Worm (Caenorhabditis elegans) whole organism, L4 larva: ENCODE results near the gene F53C11.1.

Experiments
- D1046.2 ChIP-seq: fragments of 200-800 bp; sonication (Bioruptor generic); IDR thresholded peaks from 2 replicates; pipeline ENCODE4 v1.3.6; 2022; ENCODE audit warnings: missing genetic modification characterization, missing compliant biosample characterization
- F37D6.2 ChIP-seq: sonication (generic microtip); optimal IDR thresholded peaks from 2 replicates; lab custom pipeline; 2016; ENCODE audit warnings: mild to moderate bottlenecking, missing genetic modification characterization, missing compliant biosample characterization
- aha-1 ChIP-seq: fragments of 150-350 bp; peaks from one replicate; lab custom pipeline; 2014; ENCODE audit warnings: missing biosample characterization, missing genetic modification characterization
- ceh-20 ChIP-seq: fragments of 200-800 bp; sonication (Bioruptor generic); IDR thresholded peaks from 2 replicates; pipeline ENCODE4 v1.3.6; 2022; ENCODE audit warnings: missing genetic modification reagents, missing genetic modification characterization, missing compliant biosample characterization
- ceh-44 ChIP-seq: fragments of 200-800 bp; sonication (Bioruptor generic); IDR thresholded peaks from 2 replicates; pipeline ENCODE4 v1.3.6; 2022; ENCODE audit warnings: missing genetic modification reagents, missing genetic modification characterization, missing compliant biosample characterization
- ceh-62 ChIP-seq: sonication (generic microtip); optimal IDR thresholded peaks from 2 replicates; lab custom pipeline; 2017; ENCODE audit warnings: missing biosample characterization, missing genetic modification characterization
- cey-2 ChIP-seq: sonication (generic microtip); optimal IDR thresholded peaks from 3 replicates; lab custom pipeline; 2017; ENCODE audit warnings: missing genetic modification characterization, mild to moderate bottlenecking, missing compliant biosample characterization, antibody characterized with exemption, borderline replicate concordance; ENCODE audit not compliant: insufficient read depth
- daf-12 ChIP-seq: fragments of 150-350 bp; optimal IDR thresholded peaks from 2 replicates; lab custom pipeline; 2014; ENCODE audit warnings: missing biosample characterization, missing genetic modification reagents, missing genetic modification characterization
- daf-16 ChIP-seq, 3 experiments: sonication (generic microtip); optimal IDR thresholded peaks; 2 replicates each; lab custom pipeline; 2016 to 2017; ENCODE audit warnings: missing genetic modification characterization in 3 of 3, missing genetic modification reagents in 3 of 3, mild to moderate bottlenecking in 2 of 3, missing compliant biosample characterization in 2 of 3, missing biosample characterization in 1 of 3, moderate library complexity in 1 of 3
- dmd-6 ChIP-seq: fragments of 200-800 bp; sonication (Bioruptor generic); IDR thresholded peaks from 2 replicates; pipeline ENCODE4 v1.3.6; 2022; ENCODE audit warnings: missing genetic modification reagents, missing genetic modification characterization, missing compliant biosample characterization
- dpl-1 ChIP-seq: fragments of 150-350 bp; optimal IDR thresholded peaks from 2 replicates; lab custom pipeline; 2014; ENCODE audit warnings: missing biosample characterization, missing genetic modification reagents, missing genetic modification characterization
- duxl-1 ChIP-seq: sonication (generic microtip); optimal IDR thresholded peaks from 2 replicates; lab custom pipeline; 2016; ENCODE audit warnings: mild to moderate bottlenecking, missing genetic modification characterization, moderate library complexity, missing compliant biosample characterization; ENCODE audit not compliant: poor library complexity
- dve-1 ChIP-seq: sonication (generic microtip); optimal IDR thresholded peaks from 2 replicates; lab custom pipeline; 2017; ENCODE audit warnings: antibody characterized with exemption, mild to moderate bottlenecking, missing genetic modification characterization, missing compliant biosample characterization; ENCODE audit not compliant: insufficient read depth
- hif-1 ChIP-seq, 2 experiments: sonication (generic microtip); optimal IDR thresholded peaks; 2 replicates each; lab custom pipeline; 2016 to 2017; ENCODE audit warnings: missing compliant biosample characterization in 2 of 2, missing genetic modification characterization in 2 of 2, missing genetic modification reagents in 2 of 2, missing genotype in 2 of 2, mild to moderate bottlenecking in 1 of 2
- hlh-11 ChIP-seq: fragments of 200-800 bp; sonication (Bioruptor generic); optimal IDR thresholded peaks from 2 replicates; lab custom pipeline; 2018; ENCODE audit warnings: mild to moderate bottlenecking, missing genetic modification characterization, missing compliant biosample characterization
- lim-7 ChIP-seq: fragments of 200-800 bp; sonication (Bioruptor generic); IDR thresholded peaks from 2 replicates; pipeline ENCODE4 v1.3.6; 2022; ENCODE audit warnings: missing genetic modification characterization, missing compliant biosample characterization
- lin-38 ChIP-seq: fragments of 200-800 bp; sonication (Bioruptor generic); IDR thresholded peaks from 2 replicates; pipeline ENCODE4 v1.3.6; 2022; ENCODE audit warnings: missing genetic modification reagents, missing genetic modification characterization, missing compliant biosample characterization
- lin-39 ChIP-seq: fragments of 150-350 bp; optimal IDR thresholded peaks from 2 replicates; lab custom pipeline; 2014; ENCODE audit warnings: missing biosample characterization, missing genetic modification reagents, missing genetic modification characterization
- lsy-2 ChIP-seq, 2 experiments: fragments of 150-350 bp in 1 of 2; sonication (generic microtip) in 1 of 2; optimal IDR thresholded peaks; 2 replicates each; lab custom pipeline; 2014 to 2017; ENCODE audit warnings: missing biosample characterization in 2 of 2, missing genetic modification characterization in 2 of 2
- mep-1 ChIP-seq: fragments of 150-350 bp; sonication (generic microtip); optimal IDR thresholded peaks from 3 replicates; lab custom pipeline; 2014; ENCODE audit warnings: missing biosample characterization, missing genetic modification characterization
- nhr-102 ChIP-seq: sonication (generic microtip); optimal IDR thresholded peaks from 2 replicates; lab custom pipeline; 2016; ENCODE audit warnings: mild to moderate bottlenecking, missing genetic modification characterization, moderate library complexity, missing compliant biosample characterization
- nhr-28 ChIP-seq: fragments of 150-350 bp; optimal IDR thresholded peaks from 2 replicates; lab custom pipeline; 2014; ENCODE audit warnings: missing biosample characterization, missing genetic modification characterization
- nhr-41 ChIP-seq: fragments of 200-800 bp; sonication (Bioruptor generic); IDR thresholded peaks from 2 replicates; pipeline ENCODE4 v1.3.6; 2022; ENCODE audit warnings: missing genetic modification reagents, missing genetic modification characterization, missing compliant biosample characterization
- nhr-42 ChIP-seq: fragments of 200-800 bp; sonication (Bioruptor generic); IDR thresholded peaks from 2 replicates; pipeline ENCODE4 v1.3.6; 2022; ENCODE audit warnings: missing genetic modification characterization, missing compliant biosample characterization
- nhr-48 ChIP-seq: sonication (generic microtip); optimal IDR thresholded peaks from 2 replicates; lab custom pipeline; 2016; ENCODE audit warnings: mild to moderate bottlenecking, missing genetic modification characterization, missing compliant biosample characterization
- nhr-77 ChIP-seq: fragments of 150-350 bp; optimal IDR thresholded peaks from 2 replicates; lab custom pipeline; 2014; ENCODE audit warnings: missing biosample characterization, missing genetic modification characterization
- pha-4 ChIP-seq, 2 experiments: fragments of 150-350 bp in 1 of 2; fragments of 200-800 bp in 1 of 2; sonication (Bioruptor generic) in 1 of 2; IDR thresholded peaks in 1 of 2; optimal IDR thresholded peaks in 1 of 2; 2 replicates each; pipeline versions ENCODE4 v1.3.6 to Lab custom; 2014 to 2022; ENCODE audit warnings: missing genetic modification characterization in 2 of 2, missing genetic modification reagents in 2 of 2, missing biosample characterization in 1 of 2, missing compliant biosample characterization in 1 of 2
- php-3 ChIP-seq: fragments of 200-800 bp; sonication (Bioruptor generic); IDR thresholded peaks from 2 replicates; pipeline ENCODE4 v1.3.6; 2022; ENCODE audit warnings: missing genetic modification reagents, missing genetic modification characterization, missing compliant biosample characterization
- pqm-1 ChIP-seq: sonication (generic microtip); optimal IDR thresholded peaks from 2 replicates; lab custom pipeline; 2017; ENCODE audit warnings: missing biosample characterization, missing genetic modification characterization
- rbr-2 ChIP-seq: sonication (generic microtip); optimal IDR thresholded peaks from 2 replicates; lab custom pipeline; 2016; ENCODE audit warnings: missing genotype, missing genetic modification characterization, missing compliant biosample characterization
- spr-3 ChIP-seq: fragments of 200-800 bp; sonication (Bioruptor generic); optimal IDR thresholded peaks from 2 replicates; lab custom pipeline; 2018; ENCODE audit warnings: mild to moderate bottlenecking, missing genetic modification characterization, missing compliant biosample characterization
- unc-62 ChIP-seq, 3 experiments: fragments of 150-350 bp in 1 of 3; sonication (generic microtip); optimal IDR thresholded peaks in 2 of 3; peaks in 1 of 3; 1 replicate in 1 of 3; 2 replicates in 2 of 3; lab custom pipeline; 2014 to 2017; ENCODE audit warnings: missing biosample characterization in 3 of 3, missing genetic modification characterization in 3 of 3, missing genetic modification reagents in 3 of 3, missing genotype in 1 of 3
- zip-2 ChIP-seq: fragments of 150-350 bp; optimal IDR thresholded peaks from 2 replicates; lab custom pipeline; 2014; ENCODE audit warnings: missing biosample characterization, missing genetic modification characterization

The F53C11.1 gene

DNA sequence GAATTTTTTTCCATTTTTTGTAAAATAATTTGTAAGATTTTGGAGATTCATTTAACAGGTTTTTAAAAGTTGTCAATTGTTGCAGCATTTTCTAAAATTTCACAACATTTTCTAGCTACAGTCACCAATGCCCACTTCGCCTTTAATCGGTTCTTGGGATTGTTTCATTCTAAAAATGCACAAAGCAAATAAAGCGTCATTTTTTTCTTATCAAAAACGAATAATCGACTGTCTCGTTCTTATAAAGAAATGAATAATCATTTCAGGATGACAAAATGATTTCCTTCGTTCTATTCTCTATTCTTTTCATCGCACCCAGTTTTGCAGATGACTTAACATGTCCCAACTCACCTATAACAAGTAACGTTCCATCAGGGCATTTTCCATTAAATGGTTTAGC, at the start of gene F53C11.1:
F53C11.1 (plus strand) TSS at position 268 of the 400 bp plus-strand sequence.
- TF ChIP-seq nhr-41 (no peak), nhr-28 (tag; lab: Kevin White, UChicago) (peak; percentile 19), pqm-1 (tag; lab: Kevin White, UChicago) (peak; percentile 7), lin-38 (GFP tag; lab: Robert Waterston, UW) (no peak), dmd-6 (GFP tag; lab: Robert Waterston, UW) (peak; percentile 34; the same call in 1 of the 2 replicates), nhr-48 (tag; lab: Kevin White, UChicago) (no peak), hlh-11 (tag; lab: Kevin White, UChicago) (no peak), mep-1 (no peak), unc-62 (GFP tag; optimal IDR thresholded peaks at IDR 0.05 in 1 of 2; lab: Kevin White, UChicago) (peak in 1 of 2 experiments; percentile 19), unc-62 (tag; optimal IDR thresholded peaks at IDR 0.05; lab: Kevin White, UChicago) (no peak), aha-1 (tag; lab: Kevin White, UChicago) (peak; percentile 77)

DNA sequence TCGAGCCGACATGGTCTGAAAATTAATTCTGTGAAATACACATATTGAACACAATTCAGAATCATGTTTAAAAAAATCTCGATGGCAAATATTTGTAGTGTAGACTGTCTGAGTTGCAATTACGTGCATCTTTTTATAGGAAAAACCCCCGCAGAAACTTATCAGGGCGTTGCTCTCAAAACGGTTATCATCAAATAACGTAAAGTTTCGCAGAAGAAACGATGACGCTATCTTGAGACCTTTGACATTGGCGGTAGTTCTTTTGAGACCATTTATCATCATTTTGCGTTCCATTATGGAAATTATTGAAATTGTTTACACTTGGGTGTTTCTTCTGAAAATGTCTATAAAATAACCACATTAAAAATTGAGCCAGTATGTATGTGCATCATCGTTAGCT, 44.8 kb upstream of the F53C11.1 start, which contains the start of gene dct-17:
dct-17 (minus strand) TSS at position 23 of the 400 bp plus-strand sequence.
- TF ChIP-seq dmd-6 (GFP tag; lab: Robert Waterston, UW) (peak; percentile 70), aha-1 (tag; lab: Kevin White, UChicago) (peak; percentile 14), F37D6.2 (no peak), ceh-44 (GFP tag; lab: Robert Waterston, UW) (no peak), pqm-1 (tag; lab: Kevin White, UChicago) (peak; percentile 48), daf-16 (GFP tag; optimal IDR thresholded peaks at IDR 0.05; lab: Kevin White, UChicago) (no peak), daf-16 (tag; optimal IDR thresholded peaks at IDR 0.05; lab: Kevin White, UChicago) (peak; percentile 6), nhr-28 (tag; lab: Kevin White, UChicago) (peak; percentile 31)

DNA sequence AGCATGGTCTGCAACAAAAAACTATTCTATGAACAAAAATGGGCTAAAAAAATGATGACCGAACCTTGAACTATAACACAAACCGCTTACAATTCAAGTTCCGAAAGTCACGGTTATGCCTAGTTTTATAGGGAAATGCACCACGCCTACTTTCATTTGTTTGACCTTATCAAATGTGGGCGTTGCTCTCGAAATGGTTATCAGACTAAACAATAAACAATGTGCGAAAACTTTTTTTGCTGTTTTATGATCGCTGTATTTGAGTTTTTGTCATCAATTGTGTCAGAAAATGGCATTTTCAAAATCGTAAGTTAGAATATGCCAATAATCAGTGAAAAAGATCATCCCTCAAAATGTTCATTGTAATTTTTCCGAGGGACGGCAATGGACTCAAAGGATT, 39.4 kb upstream of the F53C11.1 start, which contains the start of gene F35E12.6:
F35E12.6 (minus strand) TSS at position 101 of the 400 bp plus-strand sequence.
- TF ChIP-seq daf-16 (GFP tag; optimal IDR thresholded peaks at IDR 0.05; lab: Kevin White, UChicago) (no peak), daf-16 (tag; optimal IDR thresholded peaks at IDR 0.05; lab: Kevin White, UChicago) (peak; percentile 36), lsy-2 (tag; optimal IDR thresholded peaks at IDR 0.05; lab: Kevin White, UChicago) (no peak), spr-3 (no peak), unc-62 (GFP tag; optimal IDR thresholded peaks at IDR 0.05 in 1 of 2; lab: Kevin White, UChicago) (peak in 1 of 2 experiments; percentile 66), unc-62 (tag; optimal IDR thresholded peaks at IDR 0.05; lab: Kevin White, UChicago) (no peak), pqm-1 (tag; lab: Kevin White, UChicago) (peak; percentile 15), dve-1 (tag; lab: Kevin White, UChicago) (peak; percentile 2)

DNA sequence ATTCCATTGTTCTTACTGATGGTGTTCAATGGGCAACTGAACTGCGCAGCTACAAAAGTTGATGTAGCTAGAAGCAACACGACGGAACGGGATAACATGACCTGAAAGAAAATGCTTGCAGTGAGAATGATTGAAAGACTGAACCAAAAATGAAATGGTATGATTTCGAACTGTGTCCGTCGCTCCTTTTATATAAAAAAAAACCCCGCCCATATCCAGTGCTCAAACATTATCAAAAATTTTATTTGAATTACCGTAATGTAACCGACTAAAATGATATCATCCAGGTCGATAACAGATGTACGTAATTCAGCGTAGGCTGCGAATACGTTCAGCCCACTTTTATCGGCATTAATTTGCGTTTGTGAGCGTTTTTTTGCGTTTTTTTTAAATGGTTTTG, 37.2 kb upstream of the F53C11.1 start, which contains the start of gene irg-5:
irg-5 (minus strand) TSS at position 101 of the 400 bp plus-strand sequence.
- no peak for TF ChIP-seq lim-7
- TF ChIP-seq ceh-20 (GFP tag; lab: Robert Waterston, UW), result no peak
- peak in 1 of 2 experiments; percentile 50 for TF ChIP-seq unc-62 (GFP tag; optimal IDR thresholded peaks at IDR 0.05 in 1 of 2; lab: Kevin White, UChicago)
- no peak for TF ChIP-seq unc-62 (tag; optimal IDR thresholded peaks at IDR 0.05; lab: Kevin White, UChicago)
- no peak for TF ChIP-seq nhr-42 (GFP tag; lab: Robert Waterston, UW)

DNA sequence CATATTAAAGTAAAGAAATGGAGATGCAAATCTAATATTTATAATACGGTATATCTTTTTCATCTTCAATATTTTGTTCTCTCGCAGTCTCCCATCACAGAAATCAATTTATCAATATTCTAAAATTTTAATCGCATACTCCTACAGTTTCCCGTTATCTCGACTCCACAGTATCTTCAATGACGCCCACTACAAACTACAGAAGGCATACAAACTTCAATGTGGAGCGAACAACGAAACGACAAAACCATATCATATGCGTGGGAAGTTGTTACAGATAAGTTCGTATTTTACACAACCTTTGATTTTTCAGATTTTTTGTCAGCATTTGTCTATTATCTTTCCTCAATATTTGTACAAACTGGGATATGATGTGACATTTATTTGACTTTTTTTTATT, 35.7 kb upstream of the F53C11.1 start:
- TF ChIP-seq nhr-28 (tag; lab: Kevin White, UChicago) (peak; percentile 94), ceh-62 (tag; lab: Kevin White, UChicago) (no peak), spr-3 (no peak), hlh-11 (tag; lab: Kevin White, UChicago) (peak; percentile 30), daf-12 (tag; lab: Kevin White, UChicago) (no peak), pqm-1 (tag; lab: Kevin White, UChicago) (peak; percentile 72), hif-1 (tag; optimal IDR thresholded peaks at IDR 0.05; lab: Kevin White, UChicago) (no peak), daf-16 (GFP tag; optimal IDR thresholded peaks at IDR 0.05; lab: Kevin White, UChicago) (no peak), daf-16 (tag; optimal IDR thresholded peaks at IDR 0.05; lab: Kevin White, UChicago) (peak; percentile 67), dve-1 (tag; lab: Kevin White, UChicago) (peak; percentile 81), dmd-6 (GFP tag; lab: Robert Waterston, UW) (peak; percentile 38; the same call in 1 of the 2 replicates), nhr-102 (peak; percentile 0)

DNA sequence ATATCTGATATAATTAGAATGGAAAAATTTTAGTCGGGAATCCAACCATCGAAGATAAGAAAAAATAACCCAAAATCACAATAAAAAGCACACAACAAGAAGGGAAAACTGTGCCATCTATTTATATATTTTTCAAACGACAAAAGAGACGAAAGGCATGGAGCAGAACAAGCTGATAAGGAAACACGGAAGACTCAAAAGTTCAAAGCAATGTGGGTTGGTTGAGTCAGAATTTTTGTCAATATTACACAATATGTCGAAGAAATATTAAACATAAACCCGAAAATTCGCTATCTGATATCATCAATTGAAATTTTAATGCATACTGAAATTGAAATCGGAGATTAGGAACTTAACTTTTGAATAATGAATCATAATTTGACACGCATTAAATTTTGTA, 30.7 kb upstream of the F53C11.1 start, which contains the start of gene F35E12.9:
F35E12.9 (minus strand) TSS at position 227 of the 400 bp plus-strand sequence.
- TF ChIP-seq dmd-6 (GFP tag; lab: Robert Waterston, UW), result peak; percentile 81
- peak; percentile 59 for TF ChIP-seq hlh-11 (tag; lab: Kevin White, UChicago)
- peak; percentile 33 for TF ChIP-seq nhr-48 (tag; lab: Kevin White, UChicago)
- no peak for TF ChIP-seq duxl-1 (tag; lab: Kevin White, UChicago)
- TF ChIP-seq daf-16 (GFP tag; optimal IDR thresholded peaks at IDR 0.05; lab: Kevin White, UChicago), result no peak
- peak; percentile 85 for TF ChIP-seq daf-16 (tag; optimal IDR thresholded peaks at IDR 0.05; lab: Kevin White, UChicago)
- TF ChIP-seq D1046.2 (GFP tag; lab: Robert Waterston, UW), result no peak
- TF ChIP-seq pha-4 (GFP tag; IDR thresholded peaks at IDR 0.05; lab: Robert Waterston, UW), result no peak
- no peak for TF ChIP-seq pha-4 (tag; optimal IDR thresholded peaks at IDR 0.05; lab: Kevin White, UChicago)
- TF ChIP-seq F37D6.2, result no peak
- peak; percentile 35 for TF ChIP-seq nhr-77 (tag; lab: Kevin White, UChicago)
- TF ChIP-seq php-3 (GFP tag; lab: Robert Waterston, UW), result peak; percentile 78
- TF ChIP-seq cey-2 (tag; lab: Kevin White, UChicago), result no peak
- peak; percentile 83 for TF ChIP-seq nhr-28 (tag; lab: Kevin White, UChicago)
- peak; percentile 23 for TF ChIP-seq mep-1
- no peak for TF ChIP-seq dpl-1
- peak; percentile 24 for TF ChIP-seq nhr-102
- TF ChIP-seq dve-1 (tag; lab: Kevin White, UChicago), result peak; percentile 87
- TF ChIP-seq zip-2 (tag; lab: Kevin White, UChicago), result peak; percentile 16
- TF ChIP-seq lin-39 (tag; lab: Kevin White, UChicago), result no peak
- no peak for TF ChIP-seq rbr-2
